Worm (Caenorhabditis elegans): ENCODE data around the gene nlp-46.

DNA sequence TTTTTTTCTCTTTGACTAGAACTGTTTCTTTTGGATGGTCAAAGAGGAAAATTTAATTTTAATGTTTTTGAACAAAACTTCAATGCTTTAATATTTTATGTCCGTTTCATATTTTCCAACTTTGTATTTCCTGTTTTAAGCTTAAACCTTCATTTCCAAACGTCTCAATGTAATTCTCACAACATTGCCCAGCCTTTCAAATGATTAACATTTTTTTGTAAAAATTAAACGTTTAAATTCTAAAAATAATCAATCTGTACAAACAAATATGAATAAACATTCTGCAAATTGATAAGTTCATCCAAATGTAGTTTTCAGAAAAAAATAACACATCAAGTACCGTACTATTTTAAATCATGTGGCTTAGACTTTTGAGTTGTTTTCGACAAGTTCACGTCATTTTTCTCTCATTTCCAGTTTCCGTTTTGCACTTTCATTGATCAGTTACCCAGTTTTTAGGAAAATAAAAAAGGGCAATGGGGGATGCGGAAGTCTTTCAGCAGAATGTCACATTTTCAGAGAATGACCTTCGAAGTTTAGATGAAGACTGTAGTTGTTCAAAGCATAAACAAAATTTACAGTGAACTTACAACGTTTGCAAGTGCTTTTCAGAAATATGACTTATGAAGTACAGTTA lies 36.7 kb upstream of the nlp-46 start:
- TF ChIP-seq him-1 (tag; optimal IDR thresholded peaks at IDR 0.05) = no peak
- TF ChIP-seq dao-5 (tag; optimal IDR thresholded peaks at IDR 0.05) = no peak

Data from whole organism, L4/young adult.